Fruit fly (Drosophila melanogaster): ENCODE results near the gene CG5078.
A peak's percentile ranks its signal among the peaks of the same experiment; 100 is the strongest.

CG5078 gene

DNA sequence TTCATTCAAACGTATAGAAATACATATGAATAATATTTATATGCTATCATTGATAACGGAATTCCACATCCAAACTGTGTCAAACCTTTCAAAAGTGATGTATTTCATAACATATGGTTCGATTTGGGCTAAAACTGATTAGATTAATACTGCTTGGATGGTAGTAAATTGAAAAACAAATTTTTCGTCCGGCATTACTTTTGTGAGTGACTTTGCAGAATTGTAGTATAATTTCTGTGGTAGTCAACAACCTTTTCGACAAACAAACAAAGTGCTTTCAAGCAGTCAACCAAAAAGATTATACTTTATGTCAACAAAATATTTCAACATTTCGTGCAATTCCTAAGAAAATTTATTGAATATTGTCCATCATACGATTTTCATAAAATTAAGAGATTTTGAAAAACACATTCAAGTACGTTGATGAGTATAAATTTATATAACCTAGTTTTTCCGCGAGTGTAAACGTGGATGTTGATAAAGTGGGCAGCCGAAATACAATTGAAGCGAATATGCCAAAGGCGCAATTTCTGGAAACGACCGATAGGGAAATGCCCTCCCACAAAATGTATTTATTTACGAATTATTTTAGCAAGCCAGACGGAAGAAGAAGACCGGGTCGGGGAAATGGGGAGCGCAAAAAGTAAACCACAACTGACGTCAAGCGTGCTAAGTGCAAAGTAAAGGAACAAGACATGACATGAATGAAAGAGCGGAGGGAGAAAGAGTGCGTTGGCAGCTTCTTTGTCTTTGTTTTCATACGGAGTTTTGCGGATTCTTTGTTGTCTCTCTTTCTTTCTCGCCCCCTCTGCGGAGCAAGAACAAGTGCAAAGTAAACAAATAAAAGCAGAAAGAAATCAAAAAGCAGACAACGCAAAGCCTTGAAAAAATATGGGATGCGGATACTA is 12.3 kb downstream of the CG5078 start (continued):
- peak; percentile 30 for TF ChIP-seq CG12299 (tag; optimal IDR thresholded peaks at IDR 0.05)
- peak; percentile 11 for TF ChIP-seq lbe (GFP tag; optimal IDR thresholded peaks at IDR 0.05)
- TF ChIP-seq CG1792 (GFP tag; optimal IDR thresholded peaks at IDR 0.05), result peak; percentile 26
- TF ChIP-seq CG12071 (GFP tag; optimal IDR thresholded peaks at IDR 0.05), result no peak
- TF ChIP-seq CG32532 (GFP tag; IDR thresholded peaks at IDR 0.05), result peak; percentile 6; the same call in 1 of the 2 replicates
- no peak for TF ChIP-seq ato (GFP tag; IDR thresholded peaks at IDR 0.05; ENCODE audit: partially characterized antibody)
- peak; percentile 8 for TF ChIP-seq ind (GFP tag; optimal IDR thresholded peaks at IDR 0.05)
- TF ChIP-seq CG11093 (GFP tag; IDR thresholded peaks at IDR 0.05), result no peak
- TF ChIP-seq CG2202 (tag; optimal IDR thresholded peaks at IDR 0.05), result no peak
- TF ChIP-seq ase (GFP tag; IDR thresholded peaks at IDR 0.05), result no peak
- no peak for TF ChIP-seq sqz (GFP tag; optimal IDR thresholded peaks at IDR 0.05)
- peak; percentile 56 for TF ChIP-seq row (GFP tag; IDR thresholded peaks at IDR 0.05)
- no peak for TF ChIP-seq CG5953 (GFP tag; IDR thresholded peaks at IDR 0.05)
- no peak for TF ChIP-seq ci (GFP tag; IDR thresholded peaks at IDR 0.05)
- TF ChIP-seq ken (GFP tag; IDR thresholded peaks at IDR 0.05), result no peak
- no peak for TF ChIP-seq Mes4 (GFP tag; optimal IDR thresholded peaks at IDR 0.05)
- TF ChIP-seq Deaf1 (tag; optimal IDR thresholded peaks at IDR 0.05), result no peak
- TF ChIP-seq Hey (tag; optimal IDR thresholded peaks at IDR 0.05), result no peak
- no peak for TF ChIP-seq Bgb (GFP tag; IDR thresholded peaks at IDR 0.05; ENCODE audit: partially characterized antibody)
- TF ChIP-seq onecut (GFP tag; IDR thresholded peaks at IDR 0.05), result no peak
- peak; percentile 92 for TF ChIP-seq nom (GFP tag; optimal IDR thresholded peaks at IDR 0.05)
- no peak for TF ChIP-seq ash1 (GFP tag; optimal IDR thresholded peaks at IDR 0.05)
- no peak for TF ChIP-seq CG12769 (tag; optimal IDR thresholded peaks at IDR 0.05)
- TF ChIP-seq PHDP (tag; optimal IDR thresholded peaks at IDR 0.05), result peak; percentile 40
- TF ChIP-seq fd64A (GFP tag; optimal IDR thresholded peaks at IDR 0.05), result no peak
- no peak for TF ChIP-seq run (tag; optimal IDR thresholded peaks at IDR 0.05)
- TF ChIP-seq CG42726 (GFP tag; IDR thresholded peaks at IDR 0.05; ENCODE audit: partially characterized antibody), result no peak
- peak; percentile 61 for TF ChIP-seq CG2678 (tag; optimal IDR thresholded peaks at IDR 0.05)
- 0 out of 2 replicates have a peak, but pooled peaks have one; percentile 29 for TF ChIP-seq CG17328 (GFP tag; IDR thresholded peaks at IDR 0.05)
- TF ChIP-seq Hr78 (GFP tag; optimal IDR thresholded peaks at IDR 0.05), result no peak
- peak; percentile 45 for TF ChIP-seq sens (GFP tag)

DNA sequence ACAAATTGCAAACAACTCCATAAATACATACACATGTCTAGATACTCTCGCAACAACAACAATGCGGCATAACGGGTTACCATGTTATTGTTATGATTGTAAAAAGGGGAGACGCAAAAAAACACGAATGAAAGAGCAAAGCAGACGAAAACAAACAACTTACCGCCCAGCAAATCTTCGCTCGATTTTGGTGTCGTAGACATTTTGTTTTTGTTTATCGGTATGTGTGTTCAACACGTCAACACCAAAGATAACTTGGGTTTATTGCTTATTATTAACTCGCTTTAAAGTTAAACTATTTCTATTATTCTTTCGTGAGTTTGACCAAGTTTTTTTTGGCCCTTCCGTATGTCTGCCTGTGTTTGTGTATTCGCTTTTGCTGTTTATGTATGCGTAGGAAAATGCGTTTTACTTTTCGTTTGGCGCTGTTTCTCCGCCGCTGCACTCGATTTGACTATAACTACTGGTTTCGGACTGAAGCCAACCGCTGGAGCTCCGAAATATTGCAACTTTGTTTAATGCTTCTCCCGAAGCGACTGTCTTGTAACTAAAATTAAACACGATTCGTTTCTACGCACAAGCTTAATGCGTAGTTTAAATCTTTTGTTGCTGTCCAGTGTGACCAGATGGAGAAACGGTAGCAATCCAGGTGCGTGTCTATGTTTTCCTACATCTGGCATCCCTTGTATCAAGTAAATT is 13.1 kb downstream of the CG5078 start, which contains the start of gene BNIP3:
Gene BNIP3, minus strand, starts transcription at position 589 of the 699 bp plus-strand sequence.
- TF ChIP-seq CG4404 (GFP tag; IDR thresholded peaks at IDR 0.05), result no peak
- peak; percentile 40 for TF ChIP-seq BEAF-32 (GFP tag; optimal IDR thresholded peaks at IDR 0.05)
- TF ChIP-seq Nf-YB (GFP tag; optimal IDR thresholded peaks at IDR 0.05), result peak; percentile 24
- no peak for TF ChIP-seq Ssrp (tag; optimal IDR thresholded peaks at IDR 0.05)
- no peak for TF ChIP-seq ap (GFP tag; IDR thresholded peaks at IDR 0.05)
- TF ChIP-seq CG6854 (GFP tag; optimal IDR thresholded peaks at IDR 0.05), result no peak
- TF ChIP-seq Myb (GFP tag; optimal IDR thresholded peaks at IDR 0.05), result peak; percentile 95
- peak; percentile 51 for TF ChIP-seq CG10147 (GFP tag; optimal IDR thresholded peaks at IDR 0.05)
- TF ChIP-seq tup (GFP tag; optimal IDR thresholded peaks at IDR 0.05), result no peak
- TF ChIP-seq CG6254 (GFP tag; optimal IDR thresholded peaks at IDR 0.05), result no peak
- TF ChIP-seq CG18619 (GFP tag; optimal IDR thresholded peaks at IDR 0.05), result peak; percentile 27
- no peak for TF ChIP-seq CG6683 (GFP tag; optimal IDR thresholded peaks at IDR 0.05)
- no peak for TF ChIP-seq CG42726 (GFP tag; IDR thresholded peaks at IDR 0.05; ENCODE audit: partially characterized antibody)
- peak; percentile 41; the same call in 1 of the 2 replicates for TF ChIP-seq amos (GFP tag; IDR thresholded peaks at IDR 0.05; ENCODE audit: partially characterized antibody)
- no peak for TF ChIP-seq lmd (GFP tag; IDR thresholded peaks at IDR 0.05)
- TF ChIP-seq nmo (GFP tag; optimal IDR thresholded peaks at IDR 0.05), result peak; percentile 21
- peak; percentile 22 for TF ChIP-seq phol (tag; optimal IDR thresholded peaks at IDR 0.05)
- no peak for TF ChIP-seq CG16813 (GFP tag; IDR thresholded peaks at IDR 0.05; ENCODE audit: partially characterized antibody)
